Fruit fly (Drosophila melanogaster) whole organism, embryonic: Measurements from ENCODE around the gene CG13978.
A peak's percentile ranks its signal among the peaks of the same experiment; 100 is the strongest.

Experiments
- Aef1 ChIP-seq: fragments of 200-800 bp; sonication (Bioruptor generic); IDR thresholded peaks from 3 replicates; pipeline ENCODE4 v1.3.6; 2022; ENCODE audit warnings: missing biosample characterization, missing genetic modification characterization
- BtbVII ChIP-seq: fragments of 200-800 bp; sonication (Bioruptor generic); optimal IDR thresholded peaks from 3 replicates; lab custom pipeline; 2017; ENCODE audit warnings: missing biosample characterization, mild to moderate bottlenecking, missing genetic modification characterization
- CG10366 ChIP-seq: fragments of 200-800 bp; sonication (Bioruptor generic); IDR thresholded peaks from 2 replicates; pipeline ENCODE4 v1.3.6; 2022; ENCODE audit warnings: missing biosample characterization, missing genetic modification characterization
- CG10959 ChIP-seq: fragments of 200-800 bp; sonication (Bioruptor generic); IDR thresholded peaks from 2 replicates; pipeline ENCODE4 v1.3.6; 2022; ENCODE audit warnings: missing biosample characterization, missing genetic modification characterization
- CG12071 ChIP-seq: fragments of 200-800 bp; sonication (Bioruptor generic); optimal IDR thresholded peaks from 3 replicates; lab custom pipeline; 2018; ENCODE audit warnings: missing biosample characterization, mild to moderate bottlenecking, missing genetic modification characterization
- CG14965 ChIP-seq: fragments of 200-800 bp; sonication (Bioruptor generic); optimal IDR thresholded peaks from 2 replicates; lab custom pipeline; 2016; ENCODE audit warnings: missing biosample characterization, missing genetic modification characterization, borderline replicate concordance
- CG15514 ChIP-seq: fragments of 200-800 bp; sonication (Bioruptor generic); optimal IDR thresholded peaks from 3 replicates; lab custom pipeline; 2017; ENCODE audit warnings: missing biosample characterization, missing genetic modification characterization, mild to moderate bottlenecking, moderate library complexity, missing genetic modification reagents
- CG15696 ChIP-seq: fragments of 200-800 bp; sonication (Bioruptor generic); optimal IDR thresholded peaks from 2 replicates; lab custom pipeline; 2019; ENCODE audit warnings: missing biosample characterization, mild to moderate bottlenecking, missing genetic modification characterization, moderate library complexity
- CG1603 ChIP-seq: fragments of 200-800 bp; sonication (Bioruptor generic); optimal IDR thresholded peaks from 2 replicates; lab custom pipeline; 2019; ENCODE audit warnings: missing biosample characterization, mild to moderate bottlenecking, missing genetic modification characterization, moderate library complexity
- CG2120 ChIP-seq: fragments of 200-800 bp; sonication (Bioruptor generic); optimal IDR thresholded peaks from 3 replicates; lab custom pipeline; 2016; ENCODE audit warnings: missing biosample characterization, missing genetic modification characterization
- CG2202 ChIP-seq: fragments of 200-800 bp; sonication (Bioruptor generic); optimal IDR thresholded peaks from 2 replicates; lab custom pipeline; 2018; ENCODE audit warnings: missing biosample characterization, mild to moderate bottlenecking, missing genetic modification characterization
- CG2889 ChIP-seq: fragments of 200-800 bp; sonication (Bioruptor generic); IDR thresholded peaks from 3 replicates; pipeline ENCODE4 v1.3.6; 2022; ENCODE audit warnings: missing biosample characterization, missing genetic modification characterization
- CG30431 ChIP-seq: fragments of 200-800 bp; sonication (Bioruptor generic); optimal IDR thresholded peaks from 2 replicates; lab custom pipeline; 2017; ENCODE audit warnings: missing biosample characterization, missing genetic modification characterization
- CG31224 ChIP-seq: fragments of 200-800 bp; sonication (Bioruptor generic); IDR thresholded peaks from 2 replicates; pipeline ENCODE4 v1.3.6; 2022; ENCODE audit warnings: missing biosample characterization, missing genetic modification characterization
- CG31388 ChIP-seq: fragments of 200-800 bp; sonication (Bioruptor generic); optimal IDR thresholded peaks from 2 replicates; lab custom pipeline; 2016; ENCODE audit warnings: missing biosample characterization, missing genetic modification characterization
- CG3407 ChIP-seq: fragments of 200-800 bp; sonication (Bioruptor generic); optimal IDR thresholded peaks from 2 replicates; lab custom pipeline; 2018; ENCODE audit warnings: missing biosample characterization, mild to moderate bottlenecking, missing genetic modification characterization
- CG3726 ChIP-seq: fragments of 200-800 bp; sonication (Bioruptor generic); IDR thresholded peaks from 3 replicates; pipeline ENCODE4, ENCODE4 v1.3.6; 2022; ENCODE audit warnings: missing biosample characterization, missing genetic modification characterization
- CG4328 ChIP-seq: fragments of 200-800 bp; sonication (Bioruptor generic); optimal IDR thresholded peaks from 3 replicates; lab custom pipeline; 2017; ENCODE audit warnings: missing biosample characterization, missing genetic modification reagents, missing genetic modification characterization
- CG6175 ChIP-seq: fragments of 200-800 bp; sonication (Bioruptor generic); IDR thresholded peaks from 3 replicates; pipeline ENCODE4 v1.3.6; 2022; ENCODE audit warnings: missing biosample characterization, missing genetic modification characterization
- CG6254 ChIP-seq: fragments of 200-800 bp; sonication (Bioruptor generic); optimal IDR thresholded peaks from 3 replicates; lab custom pipeline; 2017; ENCODE audit warnings: mild to moderate bottlenecking, missing biosample characterization, missing genetic modification reagents, missing genetic modification characterization
- CG7357 ChIP-seq: fragments of 200-800 bp; sonication (Bioruptor generic); IDR thresholded peaks from 3 replicates; pipeline ENCODE4 v1.3.6; 2022; ENCODE audit warnings: missing biosample characterization, missing genetic modification characterization
- CG8089 ChIP-seq: fragments of 200-800 bp; sonication (Bioruptor generic); optimal IDR thresholded peaks from 3 replicates; lab custom pipeline; 2016; ENCODE audit warnings: missing biosample characterization, missing genetic modification characterization
- CG8290 ChIP-seq, 3 experiments: fragments of 200-800 bp; sonication (Bioruptor generic); optimal IDR thresholded peaks; 2 replicates each; lab custom pipeline; 2016 to 2019; ENCODE audit warnings: missing biosample characterization in 3 of 3, missing genetic modification characterization in 3 of 3, mild to moderate bottlenecking in 2 of 3, moderate library complexity in 1 of 3
- CG8388 ChIP-seq: fragments of 200-800 bp; sonication (Bioruptor generic); optimal IDR thresholded peaks from 2 replicates; lab custom pipeline; 2019; ENCODE audit warnings: missing biosample characterization, mild to moderate bottlenecking, missing genetic modification characterization, moderate library complexity
- CG8765 ChIP-seq: fragments of 200-800 bp; sonication (Bioruptor generic); IDR thresholded peaks from 2 replicates; pipeline ENCODE4 v1.3.6; 2022; ENCODE audit warnings: missing biosample characterization, missing genetic modification characterization
- CHES-1-like ChIP-seq: fragments of 200-800 bp; sonication (Bioruptor generic); optimal IDR thresholded peaks from 2 replicates; lab custom pipeline; 2016; ENCODE audit warnings: missing biosample characterization, missing genetic modification characterization
- Dbx ChIP-seq: fragments of 200-800 bp; sonication (Bioruptor generic); IDR thresholded peaks from 3 replicates; pipeline ENCODE4 v1.3.6; 2022; ENCODE audit warnings: missing biosample characterization, missing genetic modification characterization
- Dek ChIP-seq: fragments of 200-800 bp; sonication (Bioruptor generic); optimal IDR thresholded peaks from 3 replicates; lab custom pipeline; 2019; ENCODE audit warnings: missing biosample characterization, mild to moderate bottlenecking, missing genetic modification characterization, moderate library complexity
- Dip2 ChIP-seq: fragments of 200-800 bp; sonication (Bioruptor generic); IDR thresholded peaks from 2 replicates; pipeline ENCODE4 v1.3.6; 2022; ENCODE audit warnings: missing biosample characterization, missing genetic modification characterization
- Doc3 ChIP-seq: fragments of 200-800 bp; sonication (Bioruptor generic); IDR thresholded peaks from 3 replicates; pipeline ENCODE4 v1.3.6; 2022; ENCODE audit warnings: missing biosample characterization, missing genetic modification characterization; ENCODE audit not compliant: partially characterized antibody
- E2f2 ChIP-seq: fragments of 200-800 bp; sonication (Bioruptor generic); IDR thresholded peaks from 2 replicates; pipeline ENCODE4 v1.3.6; 2022; ENCODE audit warnings: missing biosample characterization, missing genetic modification characterization
- Gsc ChIP-seq: fragments of 200-800 bp; sonication (Bioruptor generic); IDR thresholded peaks from 2 replicates; pipeline ENCODE4 v1.3.6; 2022; ENCODE audit warnings: missing biosample characterization, missing genetic modification characterization
- MBD-R2 ChIP-seq: fragments of 200-800 bp; sonication (Bioruptor generic); IDR thresholded peaks from 2 replicates; pipeline ENCODE4 v1.3.6; 2022; ENCODE audit warnings: missing biosample characterization, missing genetic modification characterization
- Optix ChIP-seq: fragments of 200-800 bp; sonication (Bioruptor generic); IDR thresholded peaks from 3 replicates; pipeline ENCODE4 v1.3.6; 2022; ENCODE audit warnings: missing biosample characterization, missing genetic modification characterization
- Six4 ChIP-seq: fragments of 200-800 bp; sonication (Bioruptor generic); optimal IDR thresholded peaks from 2 replicates; lab custom pipeline; 2016; ENCODE audit warnings: missing biosample characterization, missing genetic modification characterization
- Xrp1 ChIP-seq: fragments of 200-800 bp; sonication (Bioruptor generic); IDR thresholded peaks from 2 replicates; pipeline ENCODE4 v1.3.6; 2022; ENCODE audit warnings: missing biosample characterization, missing genetic modification characterization
- YL-1 ChIP-seq: fragments of 200-800 bp; sonication (Bioruptor generic); optimal IDR thresholded peaks from 3 replicates; lab custom pipeline; 2017; ENCODE audit warnings: missing biosample characterization, mild to moderate bottlenecking, missing genetic modification characterization
- ato ChIP-seq: fragments of 200-800 bp; sonication (Bioruptor generic); IDR thresholded peaks from 2 replicates; pipeline ENCODE4 v1.3.6; 2022; ENCODE audit warnings: missing biosample characterization, missing genetic modification characterization; ENCODE audit not compliant: partially characterized antibody
- bab2 ChIP-seq: fragments of 200-800 bp; sonication (Bioruptor generic); optimal IDR thresholded peaks from 2 replicates; lab custom pipeline; 2016; ENCODE audit warnings: missing biosample characterization, missing genetic modification characterization
- bigmax ChIP-seq: fragments of 200-800 bp; sonication (Bioruptor generic); optimal IDR thresholded peaks from 2 replicates; lab custom pipeline; 2018; ENCODE audit warnings: missing biosample characterization, mild to moderate bottlenecking, missing genetic modification characterization
- dati ChIP-seq: fragments of 200-800 bp; sonication (Bioruptor generic); IDR thresholded peaks from 2 replicates; pipeline ENCODE4 v1.3.6; 2022; ENCODE audit warnings: missing biosample characterization, missing genetic modification characterization
- dpn ChIP-seq, 2 experiments: fragments of 200-800 bp; sonication (Bioruptor generic); optimal IDR thresholded peaks; 3 replicates each; lab custom pipeline; 2016; ENCODE audit warnings: missing biosample characterization in 2 of 2, missing genetic modification characterization in 2 of 2
- ems ChIP-seq: fragments of 200-800 bp; sonication (Bioruptor generic); optimal IDR thresholded peaks from 3 replicates; lab custom pipeline; 2016; ENCODE audit warnings: missing biosample characterization, missing genetic modification characterization
- fd96Cb ChIP-seq: fragments of 200-800 bp; sonication (Bioruptor generic); optimal IDR thresholded peaks from 2 replicates; lab custom pipeline; 2018; ENCODE audit warnings: missing biosample characterization, mild to moderate bottlenecking, missing genetic modification characterization, moderate library complexity
- ftz-f1 ChIP-seq: fragments of 200-800 bp; sonication (Bioruptor generic); optimal IDR thresholded peaks from 2 replicates; lab custom pipeline; 2016; ENCODE audit warnings: missing biosample characterization, missing genetic modification characterization
- klu ChIP-seq: fragments of 200-800 bp; sonication (Bioruptor generic); IDR thresholded peaks from 2 replicates; pipeline ENCODE4 v1.3.6; 2022; ENCODE audit warnings: missing biosample characterization, missing genetic modification characterization
- pros ChIP-seq: fragments of 200-800 bp; sonication (Bioruptor generic); optimal IDR thresholded peaks from 3 replicates; lab custom pipeline; 2019; ENCODE audit warnings: missing biosample characterization, mild to moderate bottlenecking, missing genetic modification characterization, moderate library complexity
- repo ChIP-seq: fragments of 200-800 bp; sonication (Bioruptor generic); optimal IDR thresholded peaks from 2 replicates; lab custom pipeline; 2016; ENCODE audit warnings: missing biosample characterization, missing genetic modification characterization
- schlank ChIP-seq: fragments of 200-800 bp; sonication (Bioruptor generic); optimal IDR thresholded peaks from 2 replicates; lab custom pipeline; 2018; ENCODE audit warnings: missing biosample characterization, mild to moderate bottlenecking, missing genetic modification characterization
- toy ChIP-seq: fragments of 200-800 bp; sonication (Bioruptor generic); IDR thresholded peaks from 2 replicates; pipeline ENCODE4 v1.3.6; 2022; ENCODE audit warnings: missing biosample characterization, missing genetic modification characterization
- tup ChIP-seq: fragments of 200-800 bp; sonication (Bioruptor generic); optimal IDR thresholded peaks from 2 replicates; lab custom pipeline; 2016; ENCODE audit warnings: missing biosample characterization, mild to moderate bottlenecking, missing genetic modification characterization, moderate library complexity
- usp ChIP-seq: fragments of >200 bp; optimal IDR thresholded peaks from 2 replicates; lab custom pipeline; 2017; ENCODE audit warnings: missing biosample characterization, missing genetic modification characterization
- yki ChIP-seq: fragments of >200 bp; optimal IDR thresholded peaks from 3 replicates; lab custom pipeline; 2018

The CG13978 gene

dm6 chr3R:27426702-27427101 lies 37.3 kb upstream of the CG13978 start (continued):
- no peak for TF ChIP-seq bigmax (GFP tag; lab: Kevin White, UChicago)
- TF ChIP-seq Gsc (GFP tag; lab: Robert Waterston, UW), result no peak
- TF ChIP-seq BtbVII, result no peak
- no peak for TF ChIP-seq yki (lab: Kevin White, UChicago)
- no peak for TF ChIP-seq CG2889 (GFP tag; lab: Robert Waterston, UW)
- TF ChIP-seq pros (GFP tag; lab: Kevin White, UChicago), result no peak
- no peak for TF ChIP-seq dati (GFP tag; lab: Robert Waterston, UW)
- TF ChIP-seq CG3726 (GFP tag; lab: Robert Waterston, UW), result no peak
- no peak for TF ChIP-seq CG31388 (GFP tag; lab: Kevin White, UChicago)
- TF ChIP-seq Xrp1 (GFP tag; lab: Robert Waterston, UW), result peak; percentile 27; the same call in 1 of the 2 replicates
- TF ChIP-seq ftz-f1, result no peak
- no peak for TF ChIP-seq E2f2
- TF ChIP-seq fd96Cb (tag; lab: Kevin White, UChicago), result no peak
- TF ChIP-seq Dip2 (GFP tag; lab: Robert Waterston, UW), result no peak
- TF ChIP-seq MBD-R2 (GFP tag; lab: Robert Waterston, UW), result no peak
- no peak for TF ChIP-seq CG8290 (GFP tag; optimal IDR thresholded peaks at IDR 0.05; lab: Kevin White, UChicago)
- TF ChIP-seq CG8290 (tag; optimal IDR thresholded peaks at IDR 0.05; lab: Kevin White, UChicago), result peak in 1 of 2 experiments; percentile 63
- peak; percentile 57 for TF ChIP-seq CG2120 (GFP tag; lab: Kevin White, UChicago)
- no peak for TF ChIP-seq klu (GFP tag; lab: Robert Waterston, UW)
- TF ChIP-seq Aef1, result no peak
- no peak for TF ChIP-seq Doc3 (GFP tag; lab: Robert Waterston, UW)
- no peak for TF ChIP-seq repo (GFP tag; lab: Kevin White, UChicago)
- TF ChIP-seq usp (GFP tag; lab: Kevin White, UChicago), result no peak
- no peak for TF ChIP-seq CHES-1-like (GFP tag; lab: Kevin White, UChicago)
- peak in 1 of 2 experiments; percentile 2 for TF ChIP-seq dpn (GFP tag; optimal IDR thresholded peaks at IDR 0.05; lab: Kevin White, UChicago)
- peak; percentile 6 for TF ChIP-seq CG8388
- no peak for TF ChIP-seq CG6175 (GFP tag; lab: Robert Waterston, UW)
- TF ChIP-seq CG15514 (GFP tag; lab: Kevin White, UChicago), result no peak
- TF ChIP-seq bab2, result no peak
- TF ChIP-seq toy (GFP tag; lab: Robert Waterston, UW), result no peak
- TF ChIP-seq CG6254 (GFP tag; lab: Kevin White, UChicago), result no peak
- no peak for TF ChIP-seq CG10366 (GFP tag; lab: Robert Waterston, UW)
- peak; percentile 21 for TF ChIP-seq CG15696 (tag; lab: Kevin White, UChicago)
- no peak for TF ChIP-seq CG2202 (tag; lab: Kevin White, UChicago)
- no peak for TF ChIP-seq CG10959 (GFP tag; lab: Robert Waterston, UW)
- no peak for TF ChIP-seq Six4 (GFP tag; lab: Kevin White, UChicago)
- TF ChIP-seq ems, result no peak
- TF ChIP-seq CG3407 (GFP tag; lab: Kevin White, UChicago), result no peak
- no peak for TF ChIP-seq CG31224
- no peak for TF ChIP-seq CG7357 (GFP tag; lab: Robert Waterston, UW)
- TF ChIP-seq tup (GFP tag; lab: Kevin White, UChicago), result no peak
- no peak for TF ChIP-seq YL-1 (GFP tag; lab: Kevin White, UChicago)
- TF ChIP-seq CG4328 (GFP tag; lab: Kevin White, UChicago), result no peak
- no peak for TF ChIP-seq CG30431 (GFP tag; lab: Kevin White, UChicago)
- no peak for TF ChIP-seq CG8089 (GFP tag; lab: Kevin White, UChicago)
- TF ChIP-seq schlank (tag; lab: Kevin White, UChicago), result no peak
- TF ChIP-seq ato (GFP tag; lab: Robert Waterston, UW), result no peak
- TF ChIP-seq CG8765, result no peak
- no peak for TF ChIP-seq CG14965
- TF ChIP-seq Dek (tag; lab: Kevin White, UChicago), result peak; percentile 22
- TF ChIP-seq CG1603 (tag; lab: Kevin White, UChicago), result peak; percentile 54
- TF ChIP-seq Dbx, result no peak
- no peak for TF ChIP-seq CG12071 (GFP tag; lab: Kevin White, UChicago)
- no peak for TF ChIP-seq Optix (GFP tag; lab: Robert Waterston, UW)
